Fruit fly (Drosophila melanogaster) whole organism, pupa: ENCODE data around the gene Atat.

Source experiments
- CG13204 ChIP-seq: fragments of 200-800 bp; sonication (Bioruptor generic); optimal IDR thresholded peaks from 2 replicates; lab custom pipeline; 2018; ENCODE audit warnings: missing biosample characterization, mild to moderate bottlenecking, missing genetic modification characterization, moderate library complexity
- CG14655 ChIP-seq: fragments of 200-800 bp; sonication (Bioruptor generic); optimal IDR thresholded peaks from 3 replicates; lab custom pipeline; 2017; ENCODE audit warnings: mild to moderate bottlenecking, missing biosample characterization, missing genetic modification reagents, missing genetic modification characterization
- CG34367 ChIP-seq: fragments of 200-800 bp; sonication (Bioruptor generic); optimal IDR thresholded peaks from 2 replicates; lab custom pipeline; 2018; ENCODE audit warnings: missing biosample characterization, mild to moderate bottlenecking, missing genetic modification characterization
- D1 ChIP-seq: fragments of 200-800 bp; sonication (Bioruptor generic); optimal IDR thresholded peaks from 2 replicates; lab custom pipeline; 2018; ENCODE audit warnings: missing biosample characterization, mild to moderate bottlenecking, missing genetic modification characterization, moderate library complexity
- EcR ChIP-seq: fragments of 200-800 bp; sonication (Bioruptor generic); optimal IDR thresholded peaks from 3 replicates; lab custom pipeline; 2019; ENCODE audit warnings: missing biosample characterization, missing genetic modification characterization, mild to moderate bottlenecking, moderate library complexity, missing genetic modification reagents
- Ets98B ChIP-seq: fragments of 200-800 bp; sonication (Bioruptor generic); IDR thresholded peaks from 2 replicates; pipeline ENCODE4 v1.3.6; 2022; ENCODE audit warnings: missing biosample characterization, missing genetic modification characterization
- Snoo ChIP-seq: fragments of 200-800 bp; sonication (Bioruptor generic); optimal IDR thresholded peaks from 3 replicates; lab custom pipeline; 2017; ENCODE audit warnings: missing biosample characterization, mild to moderate bottlenecking, missing genetic modification characterization, inconsistent platforms
- fd96Ca ChIP-seq: fragments of 200-800 bp; sonication (Bioruptor generic); IDR thresholded peaks from 3 replicates; pipeline ENCODE4 v1.3.6; 2022; ENCODE audit warnings: missing biosample characterization, missing genetic modification characterization

dm6 chr3L:9451522-9452118 is 25.1 kb upstream of the Atat start, which contains the start of the genes CG3448 and ghi:
- TF ChIP-seq CG14655 (no peak), CG34367 (tag; lab: Kevin White, UChicago) (no peak), CG13204 (no peak), fd96Ca (GFP tag; lab: Robert Waterston, UW) (no peak), EcR (no peak), Ets98B (GFP tag; lab: Robert Waterston, UW) (peak; percentile 51), D1 (tag; lab: Kevin White, UChicago) (no peak), Snoo (tag; lab: Kevin White, UChicago) (peak; percentile 46)
